Fruit fly (Drosophila melanogaster) whole organism, wandering third instar larva: ENCODE results near the gene TwdlP.

Experiments used
- Abd-B ChIP-seq: fragments of >200 bp; optimal IDR thresholded peaks from 2 replicates; lab custom pipeline; 2017; ENCODE audit warnings: missing biosample characterization, missing genetic modification characterization
- Jra ChIP-seq: sonication (Bioruptor generic); optimal IDR thresholded peaks from 2 replicates; lab custom pipeline; 2016; ENCODE audit warnings: missing biosample characterization, missing genetic modification characterization
- pan ChIP-seq: fragments of >200 bp; optimal IDR thresholded peaks from 2 replicates; lab custom pipeline; 2017

- TF ChIP-seq Abd-B (GFP tag; lab: Kevin White, UChicago) (no peak), pan (lab: Kevin White, UChicago) (no peak), Jra (GFP tag; lab: Kevin White, UChicago) (no peak)
These were observed 5.5 kb upstream of the TwdlP start, which contains the start of gene TwdlO for dm6 chr3R:26626638-26627037.
